Fruit fly (Drosophila melanogaster): ENCODE results near the gene pigs.

Gene pigs

DNA sequence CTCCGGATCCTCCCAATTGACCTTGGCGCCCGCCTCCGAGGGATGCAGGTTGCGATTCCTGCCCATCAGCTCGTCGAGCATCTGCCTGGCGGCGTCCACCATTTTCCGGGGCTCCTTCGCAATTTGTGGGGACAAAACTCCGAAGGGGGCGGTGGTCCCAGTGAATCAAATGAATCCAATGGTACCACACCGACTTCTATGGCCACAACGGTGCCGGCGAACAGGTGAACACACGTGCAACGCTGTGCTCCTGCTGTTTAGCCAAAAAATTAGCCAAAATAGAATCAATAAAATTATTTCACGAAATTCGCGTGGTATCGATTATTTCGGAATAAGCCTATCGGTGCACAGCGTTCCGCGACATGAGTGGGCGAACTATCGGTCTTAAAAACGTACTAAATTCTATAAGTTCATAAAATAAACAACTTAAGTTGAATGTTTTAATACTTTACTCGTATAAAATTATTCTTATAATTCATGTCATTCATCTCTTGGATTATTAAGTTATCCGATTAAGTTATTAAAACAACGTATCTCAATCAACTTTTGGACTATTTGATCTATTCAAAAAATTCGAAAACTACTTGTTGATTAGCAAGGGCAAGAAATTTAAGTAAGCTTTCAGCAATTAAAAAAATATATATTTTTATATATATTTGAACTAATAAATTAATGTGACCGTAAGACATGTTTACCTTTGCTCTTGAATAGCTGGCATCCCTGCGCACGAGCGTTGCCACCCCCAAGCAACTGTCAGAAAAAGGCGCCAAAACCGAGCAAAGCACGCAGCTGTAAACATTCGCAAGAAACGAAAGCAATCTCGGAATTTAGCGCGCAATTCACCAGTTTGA, 74.0 kb downstream of the pigs start, which contains the start of the genes CG3198 and Mcm6:
Gene CG3198, minus strand, starts transcription at position 337 of the 851 bp plus-strand sequence.
Gene Mcm6, plus strand, starts transcription at position 751 of the 851 bp plus-strand sequence.
- TF ChIP-seq GATAd (GFP tag; optimal IDR thresholded peaks at IDR 0.05) (no peak), Myc (optimal IDR thresholded peaks at IDR 0.05) (peak; percentile 6), HLH106 (tag; optimal IDR thresholded peaks at IDR 0.05) (peak; percentile 16), woc (GFP tag; optimal IDR thresholded peaks at IDR 0.05) (no peak), brk (GFP tag; optimal IDR thresholded peaks at IDR 0.05) (no peak)

DNA sequence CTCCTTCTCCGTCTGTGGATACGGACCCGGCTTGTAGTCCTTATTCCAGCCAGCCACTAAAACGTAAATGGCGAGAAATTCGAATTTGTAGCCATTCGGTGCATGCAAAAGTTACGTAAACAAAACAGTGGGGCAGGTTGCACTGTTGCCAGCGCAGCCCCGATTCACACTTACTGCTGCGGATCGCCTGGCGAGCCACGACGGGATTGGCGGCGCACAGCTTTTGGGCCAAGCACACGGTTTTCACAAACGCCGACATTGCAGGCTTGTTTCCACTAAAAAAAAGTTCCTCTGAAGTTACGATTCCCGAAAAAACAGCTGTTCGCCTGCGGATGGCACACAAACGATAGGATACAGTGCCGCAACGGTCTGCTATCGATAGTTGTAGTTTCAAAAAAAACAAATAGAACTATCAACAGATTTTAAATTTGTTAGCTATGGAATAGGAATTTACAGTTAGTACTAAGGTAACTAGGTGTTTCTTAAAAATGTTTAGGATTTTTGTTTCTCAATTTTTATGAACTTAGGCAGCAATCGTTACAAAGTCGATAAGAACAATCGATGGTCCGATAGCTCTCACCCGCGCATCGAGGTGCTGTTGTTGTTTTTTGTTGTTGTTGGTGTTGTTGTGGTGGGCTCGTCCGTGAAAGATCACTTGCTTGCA, 78.1 kb downstream of the pigs start, which contains the start of gene Fum1:
Gene Fum1, plus strand, starts transcription at position 599 of the 664 bp plus-strand sequence.
- no peak for TF ChIP-seq usp (GFP tag; optimal IDR thresholded peaks at IDR 0.05)
- TF ChIP-seq Myc (optimal IDR thresholded peaks at IDR 0.05): no peak
- TF ChIP-seq woc (GFP tag; optimal IDR thresholded peaks at IDR 0.05): peak; percentile 48
- TF ChIP-seq Dfd (GFP tag; optimal IDR thresholded peaks at IDR 0.05): no peak
- TF ChIP-seq ey (GFP tag; optimal IDR thresholded peaks at IDR 0.05): peak; percentile 2
- TF ChIP-seq foxo (GFP tag; optimal IDR thresholded peaks at IDR 0.05): peak in 1 of 2 experiments; percentile 36
- TF ChIP-seq Hr83 (GFP tag; optimal IDR thresholded peaks at IDR 0.05; ENCODE audit: poor library complexity, severe bottlenecking): no peak
- no peak for TF ChIP-seq Abd-B (GFP tag; optimal IDR thresholded peaks at IDR 0.05)
- peak; percentile 39 for TF ChIP-seq rgr (GFP tag; optimal IDR thresholded peaks at IDR 0.05)
- TF ChIP-seq N (GFP tag; optimal IDR thresholded peaks at IDR 0.05): no peak
- TF ChIP-seq CG32264 (GFP tag; optimal IDR thresholded peaks at IDR 0.05): no peak
- no peak for TF ChIP-seq Vsx2 (GFP tag; optimal IDR thresholded peaks at IDR 0.05; ENCODE audit: partially characterized antibody)
- no peak for TF ChIP-seq OdsH (GFP tag; optimal IDR thresholded peaks at IDR 0.05)
- peak; percentile 17 for TF ChIP-seq Sp1 (GFP tag; optimal IDR thresholded peaks at IDR 0.05)
- no peak for TF ChIP-seq br (GFP tag; optimal IDR thresholded peaks at IDR 0.05)
- peak; percentile 6 for TF ChIP-seq sv (GFP tag; optimal IDR thresholded peaks at IDR 0.05)
- TF ChIP-seq dmrt93B (GFP tag; optimal IDR thresholded peaks at IDR 0.05): no peak
- TF ChIP-seq lola (GFP tag; optimal IDR thresholded peaks at IDR 0.05): no peak
- TF ChIP-seq Hr78 (GFP tag; optimal IDR thresholded peaks at IDR 0.05): no peak
- peak; percentile 45 for TF ChIP-seq HLH106 (tag; optimal IDR thresholded peaks at IDR 0.05)
- TF ChIP-seq h (GFP tag; optimal IDR thresholded peaks at IDR 0.05): peak; percentile 36
- TF ChIP-seq Rel (GFP tag; optimal IDR thresholded peaks at IDR 0.05): no peak
- TF ChIP-seq Rel (tag; optimal IDR thresholded peaks at IDR 0.05): peak; percentile 1
- TF ChIP-seq tai (GFP tag; optimal IDR thresholded peaks at IDR 0.05): no peak

DNA sequence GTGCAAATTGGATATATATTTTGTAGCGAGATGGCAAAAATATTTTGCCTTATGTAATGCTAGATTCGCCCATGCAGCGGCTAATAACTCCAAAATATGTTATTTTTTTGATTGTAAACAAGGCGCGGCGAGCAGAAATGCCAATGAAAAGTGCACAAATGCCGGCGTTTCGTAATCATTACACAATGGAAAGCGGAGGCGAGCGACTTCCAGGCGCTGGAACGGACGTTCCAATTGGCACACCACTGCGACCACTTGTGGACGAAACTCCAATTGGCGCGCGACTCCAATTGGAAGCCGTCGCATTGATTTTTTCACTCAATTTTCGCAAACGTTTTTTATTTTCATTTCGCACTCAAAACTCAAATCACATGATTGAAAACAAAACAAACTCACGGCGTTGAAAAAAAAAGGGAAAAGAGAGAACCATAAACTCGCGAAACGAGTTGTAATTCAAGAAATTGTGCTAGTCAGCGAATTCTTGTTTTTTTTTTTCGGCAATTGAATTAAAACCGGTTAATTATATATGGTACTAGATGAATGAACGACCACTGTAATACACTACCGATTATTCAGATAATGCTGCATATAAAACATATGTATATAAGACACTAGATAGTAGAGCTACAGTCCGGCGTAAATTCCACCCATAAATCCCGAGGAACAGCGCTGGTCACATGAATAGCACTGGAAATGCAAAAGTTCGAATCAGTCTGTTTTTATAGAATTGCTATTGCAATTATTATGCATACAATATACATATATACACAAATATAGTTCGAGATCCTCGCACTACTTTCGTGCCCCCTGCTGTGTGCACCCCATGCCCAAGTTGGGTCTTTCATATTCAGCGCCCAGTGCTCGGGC, 79.0 kb downstream of the pigs start, which contains the start of gene ND-ASHI:
Gene ND-ASHI, minus strand, starts transcription at position 484 of the 867 bp plus-strand sequence.
- peak; percentile 94 for TF ChIP-seq woc (GFP tag; optimal IDR thresholded peaks at IDR 0.05)
- peak; percentile 85 for TF ChIP-seq CG32264 (GFP tag; optimal IDR thresholded peaks at IDR 0.05)
- TF ChIP-seq Vsx2 (GFP tag; optimal IDR thresholded peaks at IDR 0.05; ENCODE audit: partially characterized antibody): no peak
- TF ChIP-seq pan (optimal IDR thresholded peaks at IDR 0.05): no peak
- peak; percentile 93 for TF ChIP-seq CG9705 (GFP tag; optimal IDR thresholded peaks at IDR 0.05)
- peak; percentile 96 for TF ChIP-seq Sp1 (GFP tag; optimal IDR thresholded peaks at IDR 0.05)
- peak; percentile 67 for TF ChIP-seq Mio (GFP tag; optimal IDR thresholded peaks at IDR 0.05)
- TF ChIP-seq fru (GFP tag; optimal IDR thresholded peaks at IDR 0.05): peak; percentile 95
- TF ChIP-seq Hr83 (GFP tag; optimal IDR thresholded peaks at IDR 0.05; ENCODE audit: poor library complexity, severe bottlenecking): peak; percentile 89
- TF ChIP-seq sv (GFP tag; optimal IDR thresholded peaks at IDR 0.05): peak; percentile 94
- TF ChIP-seq sage (GFP tag; optimal IDR thresholded peaks at IDR 0.05): peak; percentile 90
- peak; percentile 68 to 97 for TF ChIP-seq foxo (GFP tag; optimal IDR thresholded peaks at IDR 0.05)
- no peak for TF ChIP-seq jim (GFP tag; optimal IDR thresholded peaks at IDR 0.05)
- peak; percentile 91 for TF ChIP-seq psq (GFP tag; optimal IDR thresholded peaks at IDR 0.05)
- TF ChIP-seq brk (GFP tag; optimal IDR thresholded peaks at IDR 0.05): no peak
- peak; percentile 90 for TF ChIP-seq Jra (GFP tag; optimal IDR thresholded peaks at IDR 0.05)
- no peak for TF ChIP-seq Dfd (GFP tag; optimal IDR thresholded peaks at IDR 0.05)
- TF ChIP-seq br (GFP tag; optimal IDR thresholded peaks at IDR 0.05): peak; percentile 95
- TF ChIP-seq usp (GFP tag; optimal IDR thresholded peaks at IDR 0.05): no peak
- no peak for TF ChIP-seq dl (GFP tag; optimal IDR thresholded peaks at IDR 0.05; ENCODE audit: insufficient read depth in 1 of 2, partially characterized antibody in 2 of 2)
- no peak for TF ChIP-seq Hnf4 (GFP tag; optimal IDR thresholded peaks at IDR 0.05)
- peak; percentile 96 for TF ChIP-seq h (GFP tag; optimal IDR thresholded peaks at IDR 0.05)
- TF ChIP-seq dmrt93B (GFP tag; optimal IDR thresholded peaks at IDR 0.05): peak; percentile 94
- TF ChIP-seq Rel (GFP tag; optimal IDR thresholded peaks at IDR 0.05): peak; percentile 89
- no peak for TF ChIP-seq Rel (tag; optimal IDR thresholded peaks at IDR 0.05)
- peak; percentile 73 for TF ChIP-seq GATAd (GFP tag; optimal IDR thresholded peaks at IDR 0.05)
- TF ChIP-seq OdsH (GFP tag; optimal IDR thresholded peaks at IDR 0.05): peak; percentile 93
- TF ChIP-seq HLH106 (tag; optimal IDR thresholded peaks at IDR 0.05): peak; percentile 94
- TF ChIP-seq Dif (GFP tag; optimal IDR thresholded peaks at IDR 0.05; ENCODE audit: partially characterized antibody): no peak
- TF ChIP-seq CrebA (GFP tag; optimal IDR thresholded peaks at IDR 0.05; ENCODE audit: borderline replicate concordance): no peak
- TF ChIP-seq ey (GFP tag; optimal IDR thresholded peaks at IDR 0.05): peak; percentile 95
- no peak for TF ChIP-seq N (GFP tag; optimal IDR thresholded peaks at IDR 0.05)
- TF ChIP-seq Myc (optimal IDR thresholded peaks at IDR 0.05): no peak
- TF ChIP-seq Abd-B (GFP tag; optimal IDR thresholded peaks at IDR 0.05): no peak
